Worm (Caenorhabditis elegans) whole organism, L4 larva: ENCODE results near the gene F26D11.2.

Experiments used
- F10B5.3 ChIP-seq: sonication (generic microtip); optimal IDR thresholded peaks from 2 replicates; lab custom pipeline; 2016; ENCODE audit warnings: mild to moderate bottlenecking, missing genetic modification characterization, missing compliant biosample characterization
- F37D6.2 ChIP-seq: sonication (generic microtip); optimal IDR thresholded peaks from 2 replicates; lab custom pipeline; 2016; ENCODE audit warnings: mild to moderate bottlenecking, missing genetic modification characterization, missing compliant biosample characterization
- F44E2.7 ChIP-seq: fragments of 200-800 bp; sonication (Bioruptor generic); IDR thresholded peaks from 2 replicates; pipeline ENCODE4 v2.1.2; 2022; ENCODE audit warnings: missing genetic modification characterization, missing compliant biosample characterization
- T20F7.1 ChIP-seq: fragments of 200-800 bp; sonication (Bioruptor generic); optimal IDR thresholded peaks from 2 replicates; lab custom pipeline; 2018; ENCODE audit warnings: mild to moderate bottlenecking, missing genetic modification characterization, missing compliant biosample characterization
- T26A8.4 ChIP-seq: fragments of 200-800 bp; sonication (Bioruptor generic); IDR thresholded peaks from 2 replicates; pipeline ENCODE4 v1.3.6; 2022; ENCODE audit warnings: missing genetic modification characterization, missing compliant biosample characterization
- arid-1 ChIP-seq: fragments of 200-800 bp; sonication (Bioruptor generic); conservative IDR thresholded peaks from 2 replicates; pipeline ENCODE4 v1.3.6; 2022; ENCODE audit warnings: missing genetic modification reagents, missing genetic modification characterization, missing compliant biosample characterization
- ceh-20 ChIP-seq: fragments of 200-800 bp; sonication (Bioruptor generic); IDR thresholded peaks from 2 replicates; pipeline ENCODE4 v1.3.6; 2022; ENCODE audit warnings: missing genetic modification reagents, missing genetic modification characterization, missing compliant biosample characterization
- ceh-44 ChIP-seq: fragments of 200-800 bp; sonication (Bioruptor generic); IDR thresholded peaks from 2 replicates; pipeline ENCODE4 v1.3.6; 2022; ENCODE audit warnings: missing genetic modification reagents, missing genetic modification characterization, missing compliant biosample characterization
- ces-1 ChIP-seq: fragments of 150-350 bp; sonication (generic microtip); optimal IDR thresholded peaks from 4 replicates; lab custom pipeline; 2014; ENCODE audit warnings: missing biosample characterization, missing genetic modification reagents, missing genetic modification characterization
- cey-2 ChIP-seq: sonication (generic microtip); optimal IDR thresholded peaks from 3 replicates; lab custom pipeline; 2017; ENCODE audit warnings: missing genetic modification characterization, mild to moderate bottlenecking, missing compliant biosample characterization, antibody characterized with exemption, borderline replicate concordance; ENCODE audit not compliant: insufficient read depth
- dmd-6 ChIP-seq: fragments of 200-800 bp; sonication (Bioruptor generic); IDR thresholded peaks from 2 replicates; pipeline ENCODE4 v1.3.6; 2022; ENCODE audit warnings: missing genetic modification reagents, missing genetic modification characterization, missing compliant biosample characterization
- dmd-9 ChIP-seq: fragments of 200-800 bp; sonication (Bioruptor generic); IDR thresholded peaks from 2 replicates; pipeline ENCODE4 v1.3.6; 2022; ENCODE audit warnings: missing genetic modification reagents, missing genetic modification characterization, missing compliant biosample characterization
- dpl-1 ChIP-seq: fragments of 150-350 bp; optimal IDR thresholded peaks from 2 replicates; lab custom pipeline; 2014; ENCODE audit warnings: missing biosample characterization, missing genetic modification reagents, missing genetic modification characterization
- dve-1 ChIP-seq: sonication (generic microtip); optimal IDR thresholded peaks from 2 replicates; lab custom pipeline; 2017; ENCODE audit warnings: antibody characterized with exemption, mild to moderate bottlenecking, missing genetic modification characterization, missing compliant biosample characterization; ENCODE audit not compliant: insufficient read depth
- egl-27 ChIP-seq: sonication (generic microtip); optimal IDR thresholded peaks from 3 replicates; lab custom pipeline; 2017; ENCODE audit warnings: missing biosample characterization, missing genetic modification reagents, missing genetic modification characterization
- fkh-10 ChIP-seq: fragments of 150-350 bp; optimal IDR thresholded peaks from 2 replicates; lab custom pipeline; 2014; ENCODE audit warnings: missing biosample characterization, missing genetic modification reagents, missing genetic modification characterization
- fos-1 ChIP-seq: fragments of 150-350 bp; optimal IDR thresholded peaks from 2 replicates; lab custom pipeline; 2014; ENCODE audit warnings: missing biosample characterization, missing genetic modification characterization
- gei-8 ChIP-seq: fragments of 200-800 bp; sonication (Bioruptor generic); optimal IDR thresholded peaks from 2 replicates; lab custom pipeline; 2018; ENCODE audit warnings: mild to moderate bottlenecking, missing genetic modification characterization, missing compliant biosample characterization
- hif-1 ChIP-seq, 2 experiments: sonication (generic microtip); optimal IDR thresholded peaks; 2 replicates each; lab custom pipeline; 2016 to 2017; ENCODE audit warnings: missing compliant biosample characterization in 2 of 2, missing genetic modification characterization in 2 of 2, missing genetic modification reagents in 2 of 2, missing genotype in 2 of 2, mild to moderate bottlenecking in 1 of 2
- hlh-30 ChIP-seq: sonication (generic microtip); optimal IDR thresholded peaks from 2 replicates; lab custom pipeline; 2017; ENCODE audit warnings: antibody characterized with exemption, mild to moderate bottlenecking, missing genetic modification characterization, missing compliant biosample characterization; ENCODE audit not compliant: insufficient read depth
- hmg-1.1 ChIP-seq: fragments of 200-800 bp; sonication (Bioruptor generic); IDR thresholded peaks from 2 replicates; pipeline ENCODE4 v1.3.6; 2022; ENCODE audit warnings: missing genetic modification reagents, missing genetic modification characterization, missing compliant biosample characterization
- jun-1 ChIP-seq: fragments of 150-350 bp; optimal IDR thresholded peaks from 2 replicates; lab custom pipeline; 2014; ENCODE audit warnings: missing biosample characterization, missing genetic modification reagents, missing genetic modification characterization
- lin-29 ChIP-seq: fragments of 200-800 bp; sonication (Bioruptor generic); IDR thresholded peaks from 2 replicates; pipeline ENCODE4 v1.3.6; 2022; ENCODE audit warnings: missing genetic modification reagents, missing genetic modification characterization, missing compliant biosample characterization
- lin-39 ChIP-seq: fragments of 150-350 bp; optimal IDR thresholded peaks from 2 replicates; lab custom pipeline; 2014; ENCODE audit warnings: missing biosample characterization, missing genetic modification reagents, missing genetic modification characterization
- lsy-2 ChIP-seq, 2 experiments: fragments of 150-350 bp in 1 of 2; sonication (generic microtip) in 1 of 2; optimal IDR thresholded peaks; 2 replicates each; lab custom pipeline; 2014 to 2017; ENCODE audit warnings: missing biosample characterization in 2 of 2, missing genetic modification characterization in 2 of 2
- madf-5 ChIP-seq, 2 experiments: fragments of 200-800 bp; sonication (Bioruptor generic); IDR thresholded peaks; 2 replicates each; pipeline ENCODE4 v1.3.6; 2022; ENCODE audit warnings: missing compliant biosample characterization in 2 of 2, missing genetic modification characterization in 2 of 2
- madf-9 ChIP-seq: fragments of 200-800 bp; sonication (Bioruptor generic); conservative IDR thresholded peaks from 2 replicates; pipeline ENCODE4 v1.3.6; 2022; ENCODE audit warnings: missing genetic modification reagents, missing genetic modification characterization, missing compliant biosample characterization
- mdl-1 ChIP-seq, 2 experiments: fragments of 150-350 bp in 1 of 2; sonication (generic microtip) in 1 of 2; optimal IDR thresholded peaks; 2 replicates each; lab custom pipeline; 2014 to 2017; ENCODE audit warnings: missing biosample characterization in 2 of 2, missing genetic modification characterization in 2 of 2
- mep-1 ChIP-seq: fragments of 150-350 bp; sonication (generic microtip); optimal IDR thresholded peaks from 3 replicates; lab custom pipeline; 2014; ENCODE audit warnings: missing biosample characterization, missing genetic modification characterization
- mes-2 ChIP-seq: sonication (generic microtip); optimal IDR thresholded peaks from 2 replicates; lab custom pipeline; 2016; ENCODE audit warnings: missing genotype, mild to moderate bottlenecking, missing genetic modification characterization, missing compliant biosample characterization; ENCODE audit not compliant: poor library complexity, severe bottlenecking
- mxl-2 ChIP-seq: fragments of 200-800 bp; sonication (Bioruptor generic); conservative IDR thresholded peaks from 2 replicates; pipeline ENCODE4 v1.3.6; 2022; ENCODE audit warnings: missing genetic modification reagents, missing genetic modification characterization, missing compliant biosample characterization
- mxl-3 ChIP-seq: fragments of 200-800 bp; sonication (Bioruptor generic); optimal IDR thresholded peaks from 2 replicates; lab custom pipeline; 2018; ENCODE audit warnings: mild to moderate bottlenecking, missing genetic modification characterization, missing compliant biosample characterization
- nhr-10 ChIP-seq: fragments of 150-350 bp; optimal IDR thresholded peaks from 2 replicates; lab custom pipeline; 2014; ENCODE audit warnings: missing biosample characterization, missing genetic modification characterization
- nhr-11 ChIP-seq: fragments of 150-350 bp; optimal IDR thresholded peaks from 2 replicates; lab custom pipeline; 2014; ENCODE audit warnings: missing biosample characterization, missing genetic modification characterization
- nhr-25 ChIP-seq: sonication (generic microtip); optimal IDR thresholded peaks from 2 replicates; lab custom pipeline; 2017; ENCODE audit warnings: missing genetic modification characterization, mild to moderate bottlenecking, missing compliant biosample characterization, antibody characterized with exemption, moderate library complexity, borderline replicate concordance; ENCODE audit not compliant: insufficient read depth
- nhr-28 ChIP-seq: fragments of 150-350 bp; optimal IDR thresholded peaks from 2 replicates; lab custom pipeline; 2014; ENCODE audit warnings: missing biosample characterization, missing genetic modification characterization
- nhr-41 ChIP-seq: fragments of 200-800 bp; sonication (Bioruptor generic); IDR thresholded peaks from 2 replicates; pipeline ENCODE4 v1.3.6; 2022; ENCODE audit warnings: missing genetic modification reagents, missing genetic modification characterization, missing compliant biosample characterization
- nhr-48 ChIP-seq: sonication (generic microtip); optimal IDR thresholded peaks from 2 replicates; lab custom pipeline; 2016; ENCODE audit warnings: mild to moderate bottlenecking, missing genetic modification characterization, missing compliant biosample characterization
- nhr-77 ChIP-seq: fragments of 150-350 bp; optimal IDR thresholded peaks from 2 replicates; lab custom pipeline; 2014; ENCODE audit warnings: missing biosample characterization, missing genetic modification characterization
- pha-4 ChIP-seq, 2 experiments: fragments of 150-350 bp in 1 of 2; fragments of 200-800 bp in 1 of 2; sonication (Bioruptor generic) in 1 of 2; IDR thresholded peaks in 1 of 2; optimal IDR thresholded peaks in 1 of 2; 2 replicates each; pipeline versions ENCODE4 v1.3.6 to Lab custom; 2014 to 2022; ENCODE audit warnings: missing genetic modification characterization in 2 of 2, missing genetic modification reagents in 2 of 2, missing biosample characterization in 1 of 2, missing compliant biosample characterization in 1 of 2
- pqm-1 ChIP-seq: sonication (generic microtip); optimal IDR thresholded peaks from 2 replicates; lab custom pipeline; 2017; ENCODE audit warnings: missing biosample characterization, missing genetic modification characterization
- saeg-2 ChIP-seq: fragments of 200-800 bp; sonication (Bioruptor generic); IDR thresholded peaks from 2 replicates; pipeline ENCODE4 v1.3.6; 2022; ENCODE audit warnings: missing genetic modification reagents, missing genetic modification characterization, missing compliant biosample characterization
- spr-1 ChIP-seq: sonication (generic microtip); optimal IDR thresholded peaks from 2 replicates; lab custom pipeline; 2016; ENCODE audit warnings: mild to moderate bottlenecking, missing genetic modification characterization, missing compliant biosample characterization
- tra-1 ChIP-seq: fragments of 200-800 bp; sonication (Bioruptor generic); IDR thresholded peaks from 2 replicates; pipeline ENCODE4 v1.3.6; 2022; ENCODE audit warnings: missing genetic modification reagents, missing genetic modification characterization, missing compliant biosample characterization
- zfp-2 ChIP-seq: sonication (generic microtip); optimal IDR thresholded peaks from 2 replicates; lab custom pipeline; 2016; ENCODE audit warnings: mild to moderate bottlenecking, missing genetic modification characterization, missing compliant biosample characterization
- ztf-7 ChIP-seq: fragments of 150-350 bp; optimal IDR thresholded peaks from 2 replicates; lab custom pipeline; 2014; ENCODE audit warnings: missing biosample characterization, missing genetic modification characterization

Gene F26D11.2

DNA sequence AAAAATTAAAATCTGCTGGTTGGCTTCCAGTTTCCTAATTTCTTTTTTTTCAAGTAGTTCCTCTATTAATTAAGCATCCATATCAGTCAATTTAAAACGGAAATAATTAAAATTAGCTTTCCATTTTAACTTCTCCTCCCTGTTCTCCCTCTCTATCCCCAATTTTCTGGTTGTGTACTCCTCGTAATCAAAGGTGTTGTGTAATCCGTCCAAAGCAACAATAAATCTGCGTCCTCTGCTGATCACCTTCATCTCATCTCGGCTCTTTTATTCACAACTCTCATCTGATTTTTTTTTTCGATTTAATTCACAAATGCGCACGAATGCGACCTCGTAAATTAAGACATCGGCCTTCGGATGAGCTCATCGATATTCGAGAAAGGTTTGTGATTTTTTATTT lies 36.8 kb downstream of the F26D11.2 start, which contains the start of gene Y97E10AR.2:
TSS of gene Y97E10AR.2 (plus strand) at position 301 of the 400 bp plus-strand sequence.
- TF ChIP-seq nhr-10 (no peak), ceh-20 (GFP tag; lab: Robert Waterston, UW) (no peak)

DNA sequence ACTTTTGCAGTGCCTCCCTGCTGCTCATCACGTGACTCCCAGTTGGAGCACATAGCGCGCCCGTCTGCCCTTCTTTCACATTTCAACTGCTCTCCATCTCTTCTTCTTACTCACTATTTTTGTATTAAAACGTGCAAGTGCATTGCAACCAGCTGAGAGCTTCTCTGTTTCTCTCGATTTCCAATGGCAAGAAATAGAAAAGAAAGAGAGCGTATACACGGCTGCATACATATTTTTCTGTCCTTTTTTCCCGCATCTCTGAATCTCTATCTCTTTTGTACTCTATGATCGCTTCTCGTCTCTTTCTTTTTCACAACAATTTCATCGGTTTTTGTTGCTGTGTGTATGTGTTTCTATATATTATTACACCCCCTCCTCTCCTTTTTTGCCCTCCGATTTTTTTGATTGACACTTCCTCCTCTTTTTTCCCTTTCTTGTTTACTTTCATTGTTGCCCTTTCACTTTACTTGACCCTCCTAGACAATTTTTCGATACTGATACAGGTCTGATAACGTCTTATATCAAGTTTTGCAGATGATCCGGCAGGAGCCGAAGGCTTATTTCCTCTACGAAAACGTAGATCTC lies 42.0 kb downstream of the F26D11.2 start, which contains the start of gene Y97E10AR.1:
TSS of gene Y97E10AR.1 (plus strand) at position 535 of the 585 bp plus-strand sequence.
- TF ChIP-seq arid-1 (GFP tag; lab: Robert Waterston, UW): no peak
- peak; percentile 85 for TF ChIP-seq hmg-1.1 (GFP tag; lab: Robert Waterston, UW)
- TF ChIP-seq mxl-2: 0 out of 2 replicates have a peak, but pooled peaks have one; percentile 42
- peak; percentile 34 for TF ChIP-seq F37D6.2 (tag; lab: Kevin White, UChicago)
- TF ChIP-seq dve-1: peak; percentile 73
- TF ChIP-seq ces-1 (GFP tag; lab: Kevin White, UChicago): no peak
- no peak for TF ChIP-seq ceh-44 (GFP tag; lab: Robert Waterston, UW)
- TF ChIP-seq F44E2.7: no peak
- peak; percentile 86 for TF ChIP-seq gei-8 (GFP tag; lab: Kevin White, UChicago)
- TF ChIP-seq dmd-9 (GFP tag; lab: Robert Waterston, UW): no peak
- TF ChIP-seq dmd-6 (GFP tag; lab: Robert Waterston, UW): peak; percentile 94
- peak; percentile 40; the same call in 1 of the 2 replicates for TF ChIP-seq madf-9 (GFP tag; lab: Robert Waterston, UW)
- no peak for TF ChIP-seq madf-5 (GFP tag; IDR thresholded peaks at IDR 0.05; lab: Robert Waterston, UW)
- TF ChIP-seq fkh-10 (GFP tag; lab: Kevin White, UChicago): peak; percentile 39
- TF ChIP-seq egl-27 (tag; lab: Kevin White, UChicago): no peak
- TF ChIP-seq mdl-1 (tag; optimal IDR thresholded peaks at IDR 0.05; lab: Kevin White, UChicago): peak in 1 of 2 experiments; percentile 86
- peak; percentile 56; the same call in 1 of the 2 replicates for TF ChIP-seq pha-4 (GFP tag; IDR thresholded peaks at IDR 0.05; lab: Robert Waterston, UW)
- peak; percentile 39 for TF ChIP-seq pha-4 (tag; optimal IDR thresholded peaks at IDR 0.05; lab: Kevin White, UChicago)
- no peak for TF ChIP-seq ztf-7
- TF ChIP-seq spr-1 (tag; lab: Kevin White, UChicago): no peak
- TF ChIP-seq lsy-2 (tag; optimal IDR thresholded peaks at IDR 0.05; lab: Kevin White, UChicago): peak; percentile 29 to 79
- 0 out of 2 replicates have a peak, but pooled peaks have one; percentile 28 for TF ChIP-seq tra-1
- TF ChIP-seq T26A8.4: 0 out of 2 replicates have a peak, but pooled peaks have one; percentile 39
- TF ChIP-seq nhr-48 (tag; lab: Kevin White, UChicago): peak; percentile 86
- peak; percentile 9; the same call in 1 of the 2 replicates for TF ChIP-seq nhr-41 (GFP tag; lab: Robert Waterston, UW)
- TF ChIP-seq mxl-3 (GFP tag; lab: Kevin White, UChicago): peak; percentile 75
- TF ChIP-seq nhr-25 (tag; lab: Kevin White, UChicago): no peak
- TF ChIP-seq lin-39 (tag; lab: Kevin White, UChicago): no peak
- TF ChIP-seq saeg-2 (GFP tag; lab: Robert Waterston, UW): 0 out of 2 replicates have a peak, but pooled peaks have one; percentile 15
- peak; percentile 84 for TF ChIP-seq mep-1 (tag; lab: Kevin White, UChicago)
- TF ChIP-seq nhr-11 (tag; lab: Kevin White, UChicago): peak; percentile 58
- peak; percentile 39 for TF ChIP-seq dpl-1 (GFP tag; lab: Kevin White, UChicago)
- TF ChIP-seq F10B5.3 (tag; lab: Kevin White, UChicago): no peak
- TF ChIP-seq mes-2 (tag; lab: Kevin White, UChicago): peak; percentile 42
- TF ChIP-seq cey-2 (tag; lab: Kevin White, UChicago): no peak
- TF ChIP-seq zfp-2 (tag; lab: Kevin White, UChicago): no peak
- TF ChIP-seq nhr-28 (tag; lab: Kevin White, UChicago): peak; percentile 85
- TF ChIP-seq hif-1 (tag; optimal IDR thresholded peaks at IDR 0.05; lab: Kevin White, UChicago): peak in 1 of 2 experiments; percentile 78
- TF ChIP-seq fos-1: no peak
- TF ChIP-seq T20F7.1: peak; percentile 74
- TF ChIP-seq lin-29 (GFP tag; lab: Robert Waterston, UW): no peak
- peak; percentile 46 for TF ChIP-seq jun-1 (tag; lab: Kevin White, UChicago)
- TF ChIP-seq pqm-1: peak; percentile 63
- TF ChIP-seq hlh-30: peak; percentile 95
- peak; percentile 76 for TF ChIP-seq nhr-77 (tag; lab: Kevin White, UChicago)
